Worm (Caenorhabditis elegans) whole organism, late embryonic: ENCODE measurements around the gene pho-7.
A peak's percentile ranks its signal among the peaks of the same experiment; 100 is the strongest.

Experiments used
- C38D4.7 ChIP-seq: fragments of 200-800 bp; sonication (Bioruptor generic); optimal IDR thresholded peaks from 2 replicates; lab custom pipeline; 2018; ENCODE audit warnings: mild to moderate bottlenecking, missing genetic modification characterization, moderate library complexity, missing compliant biosample characterization
- K02D7.2 ChIP-seq: sonication (generic microtip); optimal IDR thresholded peaks from 2 replicates; lab custom pipeline; 2017; ENCODE audit warnings: mild to moderate bottlenecking, missing genetic modification characterization, missing compliant biosample characterization
- K09A11.1 ChIP-seq: sonication (generic microtip); optimal IDR thresholded peaks from 2 replicates; lab custom pipeline; 2017; ENCODE audit warnings: antibody characterized with exemption, mild to moderate bottlenecking, missing genetic modification characterization, missing compliant biosample characterization; ENCODE audit not compliant: insufficient read depth
- T23F11.4 ChIP-seq: fragments of 200-800 bp; sonication (Bioruptor generic); optimal IDR thresholded peaks from 2 replicates; lab custom pipeline; 2018; ENCODE audit warnings: mild to moderate bottlenecking, missing genetic modification characterization, missing compliant biosample characterization
- Y22D7AL.16 ChIP-seq: sonication (generic microtip); optimal IDR thresholded peaks from 2 replicates; lab custom pipeline; 2016; ENCODE audit warnings: missing genetic modification characterization, missing compliant biosample characterization
- ama-1 ChIP-seq: fragments of 150-350 bp; optimal IDR thresholded peaks from 2 replicates; lab custom pipeline; 2014
- ceh-18 ChIP-seq: sonication (generic microtip); optimal IDR thresholded peaks from 2 replicates; lab custom pipeline; 2016; ENCODE audit warnings: missing genetic modification characterization, missing compliant biosample characterization
- ceh-2 ChIP-seq: sonication (generic microtip); optimal IDR thresholded peaks from 2 replicates; lab custom pipeline; 2016; ENCODE audit warnings: missing genotype, missing genetic modification characterization, missing compliant biosample characterization
- ceh-24 ChIP-seq: sonication (generic microtip); optimal IDR thresholded peaks from 2 replicates; lab custom pipeline; 2016; ENCODE audit warnings: mild to moderate bottlenecking, missing genetic modification characterization, missing compliant biosample characterization
- ceh-31 ChIP-seq: sonication (generic microtip); optimal IDR thresholded peaks from 2 replicates; lab custom pipeline; 2016; ENCODE audit warnings: missing genetic modification characterization, missing compliant biosample characterization
- ceh-45 ChIP-seq: fragments of 200-800 bp; sonication (Bioruptor generic); IDR thresholded peaks from 2 replicates; pipeline ENCODE4 v1.3.6; 2022; ENCODE audit warnings: missing genetic modification reagents, missing genetic modification characterization, missing compliant biosample characterization
- ceh-48 ChIP-seq: sonication (generic microtip); optimal IDR thresholded peaks from 2 replicates; lab custom pipeline; 2016; ENCODE audit warnings: missing genetic modification characterization, inconsistent platforms, missing compliant biosample characterization
- ceh-6 ChIP-seq: fragments of 200-800 bp; sonication (Bioruptor generic); optimal IDR thresholded peaks from 2 replicates; lab custom pipeline; 2018; ENCODE audit warnings: mild to moderate bottlenecking, missing genetic modification characterization, missing compliant biosample characterization
- dve-1 ChIP-seq: sonication (generic microtip); optimal IDR thresholded peaks from 2 replicates; lab custom pipeline; 2017; ENCODE audit warnings: antibody characterized with exemption, mild to moderate bottlenecking, missing genetic modification characterization, missing compliant biosample characterization
- elt-2 ChIP-seq: sonication (generic microtip); optimal IDR thresholded peaks from 2 replicates; lab custom pipeline; 2016; ENCODE audit warnings: missing genetic modification reagents, missing genetic modification characterization, missing compliant biosample characterization
- elt-4 ChIP-seq: sonication (generic microtip); optimal IDR thresholded peaks from 2 replicates; lab custom pipeline; 2016; ENCODE audit warnings: missing genetic modification characterization, missing compliant biosample characterization
- eyg-1 ChIP-seq: sonication (generic microtip); optimal IDR thresholded peaks from 2 replicates; lab custom pipeline; 2016; ENCODE audit warnings: missing genotype, missing genetic modification characterization, missing compliant biosample characterization
- fax-1 ChIP-seq: sonication (generic microtip); optimal IDR thresholded peaks from 2 replicates; lab custom pipeline; 2016; ENCODE audit warnings: missing genotype, missing genetic modification characterization, missing compliant biosample characterization
- fkh-10 ChIP-seq: fragments of 150-350 bp; optimal IDR thresholded peaks from 2 replicates; lab custom pipeline; 2014; ENCODE audit warnings: missing biosample characterization, missing genetic modification reagents, missing genetic modification characterization
- hlh-13 ChIP-seq: fragments of 200-800 bp; sonication (Bioruptor generic); optimal IDR thresholded peaks from 2 replicates; lab custom pipeline; 2018; ENCODE audit warnings: mild to moderate bottlenecking, missing genetic modification characterization, missing compliant biosample characterization
- hlh-15 ChIP-seq: sonication (generic microtip); optimal IDR thresholded peaks from 2 replicates; lab custom pipeline; 2016; ENCODE audit warnings: missing genetic modification characterization, missing compliant biosample characterization
- hlh-30 ChIP-seq: sonication (generic microtip); optimal IDR thresholded peaks from 2 replicates; lab custom pipeline; 2017; ENCODE audit warnings: antibody characterized with exemption, missing genetic modification characterization, missing compliant biosample characterization; ENCODE audit not compliant: insufficient read depth
- hlh-6 ChIP-seq: sonication (generic microtip); optimal IDR thresholded peaks from 2 replicates; lab custom pipeline; 2016; ENCODE audit warnings: missing genotype, missing genetic modification characterization, missing compliant biosample characterization
- hlh-8 ChIP-seq: sonication (generic microtip); optimal IDR thresholded peaks from 2 replicates; lab custom pipeline; 2016; ENCODE audit warnings: missing genotype, missing genetic modification characterization, missing compliant biosample characterization
- lin-11 ChIP-seq: fragments of 200-800 bp; sonication (Bioruptor generic); optimal IDR thresholded peaks from 2 replicates; lab custom pipeline; 2018; ENCODE audit warnings: mild to moderate bottlenecking, missing genetic modification characterization, missing compliant biosample characterization
- madf-2 ChIP-seq: sonication (generic microtip); optimal IDR thresholded peaks from 2 replicates; lab custom pipeline; 2017; ENCODE audit warnings: missing genetic modification characterization, missing compliant biosample characterization
- mec-3 ChIP-seq: sonication (generic microtip); optimal IDR thresholded peaks from 2 replicates; lab custom pipeline; 2016; ENCODE audit warnings: borderline replicate concordance, missing genetic modification characterization, missing compliant biosample characterization
- nfya-1 ChIP-seq: sonication (generic microtip); optimal IDR thresholded peaks from 2 replicates; lab custom pipeline; 2017; ENCODE audit warnings: missing genetic modification characterization, mild to moderate bottlenecking, missing compliant biosample characterization, antibody characterized with exemption, moderate library complexity
- nhr-232 ChIP-seq: sonication (generic microtip); optimal IDR thresholded peaks from 2 replicates; lab custom pipeline; 2016; ENCODE audit warnings: missing genetic modification characterization, missing compliant biosample characterization
- npax-4 ChIP-seq: sonication (generic microtip); optimal IDR thresholded peaks from 2 replicates; lab custom pipeline; 2016; ENCODE audit warnings: missing genetic modification characterization, missing compliant biosample characterization
- odd-2 ChIP-seq: sonication (generic microtip); optimal IDR thresholded peaks from 2 replicates; lab custom pipeline; 2017; ENCODE audit warnings: antibody characterized with exemption, mild to moderate bottlenecking, missing genetic modification characterization, missing compliant biosample characterization
- pag-3 ChIP-seq: sonication (generic microtip); optimal IDR thresholded peaks from 2 replicates; lab custom pipeline; 2016; ENCODE audit warnings: missing compliant biosample characterization, missing genetic modification characterization, borderline replicate concordance
- pat-9 ChIP-seq: fragments of 200-800 bp; sonication (Bioruptor generic); optimal IDR thresholded peaks from 2 replicates; lab custom pipeline; 2018; ENCODE audit warnings: mild to moderate bottlenecking, missing genetic modification characterization, moderate library complexity, missing compliant biosample characterization
- pax-1 ChIP-seq: fragments of 150-350 bp; optimal IDR thresholded peaks from 2 replicates; lab custom pipeline; 2014; ENCODE audit warnings: missing biosample characterization, missing genetic modification characterization
- pha-2 ChIP-seq: sonication (generic microtip); optimal IDR thresholded peaks from 2 replicates; lab custom pipeline; 2017; ENCODE audit warnings: mild to moderate bottlenecking, missing genetic modification characterization, missing compliant biosample characterization
- pqm-1 ChIP-seq: sonication (generic microtip); optimal IDR thresholded peaks from 2 replicates; lab custom pipeline; 2016; ENCODE audit warnings: missing genetic modification characterization, missing compliant biosample characterization
- rnt-1 ChIP-seq: sonication (generic microtip); optimal IDR thresholded peaks from 2 replicates; lab custom pipeline; 2016; ENCODE audit warnings: missing genetic modification characterization, missing compliant biosample characterization
- sdc-2 ChIP-seq: sonication (generic microtip); optimal IDR thresholded peaks from 2 replicates; lab custom pipeline; 2016; ENCODE audit warnings: missing genotype, missing genetic modification characterization, missing compliant biosample characterization
- sox-2 ChIP-seq: fragments of 200-800 bp; sonication (Bioruptor generic); IDR thresholded peaks from 2 replicates; pipeline ENCODE4 v1.3.6; 2022; ENCODE audit warnings: missing genetic modification reagents, missing genetic modification characterization, missing compliant biosample characterization
- syd-9 ChIP-seq: sonication (generic microtip); optimal IDR thresholded peaks from 2 replicates; lab custom pipeline; 2016; ENCODE audit warnings: mild to moderate bottlenecking, missing genetic modification characterization, moderate library complexity, missing compliant biosample characterization
- tbx-7 ChIP-seq: sonication (generic microtip); optimal IDR thresholded peaks from 2 replicates; lab custom pipeline; 2016; ENCODE audit warnings: missing genotype, missing genetic modification characterization, missing compliant biosample characterization
- ttx-3 ChIP-seq: sonication (generic microtip); optimal IDR thresholded peaks from 2 replicates; lab custom pipeline; 2016; ENCODE audit warnings: missing genetic modification reagents, missing genetic modification characterization, missing compliant biosample characterization
- unc-3 ChIP-seq, 2 experiments: fragments of 200-800 bp in 1 of 2; sonication (Bioruptor generic) in 1 of 2; sonication (generic microtip) in 1 of 2; conservative IDR thresholded peaks in 1 of 2; optimal IDR thresholded peaks in 1 of 2; 2 replicates each; pipeline versions ENCODE4 v1.3.6 to Lab custom; 2016 to 2022; ENCODE audit warnings: missing compliant biosample characterization in 2 of 2, missing genetic modification characterization in 2 of 2, missing genetic modification reagents in 1 of 2
- unc-42 ChIP-seq: sonication (generic microtip); optimal IDR thresholded peaks from 2 replicates; lab custom pipeline; 2016; ENCODE audit warnings: missing genotype, missing genetic modification characterization, missing compliant biosample characterization
- unc-55 ChIP-seq: sonication (generic microtip); optimal IDR thresholded peaks from 2 replicates; lab custom pipeline; 2017; ENCODE audit warnings: missing biosample characterization, missing genetic modification reagents, missing genetic modification characterization
- zip-5 ChIP-seq: sonication (generic microtip); optimal IDR thresholded peaks from 2 replicates; lab custom pipeline; 2016; ENCODE audit warnings: missing genetic modification characterization, missing compliant biosample characterization

Gene pho-7

ce11 chrX:10900079-10900724 lies 41.0 kb downstream of the pho-7 start, which contains the start of gene suca-1 (continued):
- TF ChIP-seq zip-5 (no peak), K09A11.1 (tag; lab: Kevin White, UChicago) (no peak), C38D4.7 (peak; percentile 14), ama-1 (lab: Kevin White, UChicago) (no peak), dve-1 (tag; lab: Kevin White, UChicago) (no peak), npax-4 (no peak), pqm-1 (no peak), T23F11.4 (GFP tag; lab: Kevin White, UChicago) (no peak), ceh-18 (tag; lab: Kevin White, UChicago) (peak; percentile 34), elt-2 (tag; lab: Kevin White, UChicago) (peak; percentile 41), tbx-7 (tag; lab: Kevin White, UChicago) (no peak), ceh-48 (tag; lab: Kevin White, UChicago) (no peak), hlh-8 (no peak), sox-2 (GFP tag; lab: Robert Waterston, UW) (no peak), hlh-15 (tag; lab: Kevin White, UChicago) (no peak), K02D7.2 (tag; lab: Kevin White, UChicago) (peak; percentile 11), Y22D7AL.16 (tag; lab: Kevin White, UChicago) (no peak), nfya-1 (tag; lab: Kevin White, UChicago) (peak; percentile 67), pat-9 (tag; lab: Kevin White, UChicago) (no peak), ceh-2 (tag; lab: Kevin White, UChicago) (peak; percentile 33), ttx-3 (no peak), unc-3 (GFP tag; conservative IDR thresholded peaks at IDR 0.05; lab: Robert Waterston, UW) (no peak), unc-3 (tag; optimal IDR thresholded peaks at IDR 0.05; lab: Kevin White, UChicago) (no peak), lin-11 (no peak), ceh-45 (GFP tag; lab: Robert Waterston, UW) (0 out of 2 replicates have a peak, but pooled peaks have one; percentile 22), nhr-232 (tag; lab: Kevin White, UChicago) (no peak), ceh-24 (no peak), ceh-31 (tag; lab: Kevin White, UChicago) (peak; percentile 19), fax-1 (tag; lab: Kevin White, UChicago) (no peak), sdc-2 (tag; lab: Kevin White, UChicago) (peak; percentile 51), odd-2 (tag; lab: Kevin White, UChicago) (no peak), fkh-10 (GFP tag; lab: Kevin White, UChicago) (no peak), hlh-13 (no peak), hlh-30 (peak; percentile 2), unc-42 (tag; lab: Kevin White, UChicago) (peak; percentile 3), ceh-6 (GFP tag; lab: Kevin White, UChicago) (no peak), elt-4 (no peak), rnt-1 (tag; lab: Kevin White, UChicago) (no peak), pha-2 (tag; lab: Kevin White, UChicago) (no peak), hlh-6 (tag; lab: Kevin White, UChicago) (peak; percentile 36)

- TF ChIP-seq mec-3 (tag; lab: Kevin White, UChicago) (no peak), pax-1 (tag; lab: Kevin White, UChicago) (no peak), unc-55 (GFP tag; lab: Kevin White, UChicago) (no peak), pag-3 (tag; lab: Kevin White, UChicago) (no peak), syd-9 (tag; lab: Kevin White, UChicago) (no peak), madf-2 (no peak), eyg-1 (tag; lab: Kevin White, UChicago) (no peak), ceh-48 (tag; lab: Kevin White, UChicago) (no peak), odd-2 (tag; lab: Kevin White, UChicago) (no peak), ceh-45 (GFP tag; lab: Robert Waterston, UW) (no peak), ttx-3 (no peak), nfya-1 (tag; lab: Kevin White, UChicago) (no peak), ceh-18 (tag; lab: Kevin White, UChicago) (no peak), sdc-2 (tag; lab: Kevin White, UChicago) (no peak), unc-3 (GFP tag; conservative IDR thresholded peaks at IDR 0.05; lab: Robert Waterston, UW) (no peak), unc-3 (tag; optimal IDR thresholded peaks at IDR 0.05; lab: Kevin White, UChicago) (no peak), K02D7.2 (tag; lab: Kevin White, UChicago) (no peak)
These were observed 44.7 kb downstream of the pho-7 start, which contains the start of gene haly-1 for ce11 chrX:10896498-10896897. TSS of gene haly-1 (minus strand) at chrX:10896598.
